Fruit fly (Drosophila melanogaster) whole organism, embryonic: ENCODE measurements around the gene CG46462.

Source experiments
- Ada2b ChIP-seq: fragments of 200-800 bp; sonication (Bioruptor generic); IDR thresholded peaks from 2 replicates; pipeline ENCODE4 v1.3.6; 2022; ENCODE audit warnings: missing biosample characterization, missing genetic modification characterization
- Awh ChIP-seq: fragments of 200-800 bp; sonication (Bioruptor generic); IDR thresholded peaks from 2 replicates; pipeline ENCODE4, ENCODE4 v1.3.6; 2022; ENCODE audit warnings: missing biosample characterization, missing genetic modification characterization
- CG10147 ChIP-seq: fragments of 200-800 bp; sonication (Bioruptor generic); optimal IDR thresholded peaks from 2 replicates; lab custom pipeline; 2019; ENCODE audit warnings: missing biosample characterization, mild to moderate bottlenecking, missing genetic modification characterization, moderate library complexity
- CG10565 ChIP-seq: fragments of 200-800 bp; sonication (Bioruptor generic); optimal IDR thresholded peaks from 3 replicates; lab custom pipeline; 2016; ENCODE audit warnings: missing biosample characterization, mild to moderate bottlenecking, missing genetic modification characterization
- CG10654 ChIP-seq: fragments of 200-800 bp; sonication (Bioruptor generic); optimal IDR thresholded peaks from 2 replicates; lab custom pipeline; 2016; ENCODE audit warnings: missing biosample characterization, missing genetic modification characterization
- CG10959 ChIP-seq: fragments of 200-800 bp; sonication (Bioruptor generic); IDR thresholded peaks from 2 replicates; pipeline ENCODE4 v1.3.6; 2022; ENCODE audit warnings: missing biosample characterization, missing genetic modification characterization
- CG11093 ChIP-seq: fragments of 200-800 bp; sonication (Bioruptor generic); IDR thresholded peaks from 3 replicates; pipeline ENCODE4 v1.3.6; 2022; ENCODE audit warnings: missing biosample characterization, missing genetic modification characterization
- CG12219 ChIP-seq: fragments of 200-800 bp; sonication (Bioruptor generic); optimal IDR thresholded peaks from 3 replicates; lab custom pipeline; 2018; ENCODE audit warnings: missing biosample characterization, mild to moderate bottlenecking, missing genetic modification characterization
- CG12236 ChIP-seq: fragments of 200-800 bp; sonication (Bioruptor generic); optimal IDR thresholded peaks from 2 replicates; lab custom pipeline; 2016; ENCODE audit warnings: missing biosample characterization, missing genetic modification characterization
- CG13296 ChIP-seq: fragments of 200-800 bp; sonication (Bioruptor generic); optimal IDR thresholded peaks from 3 replicates; lab custom pipeline; 2018; ENCODE audit warnings: missing biosample characterization, mild to moderate bottlenecking, missing genetic modification characterization
- CG13894 ChIP-seq: fragments of 200-800 bp; sonication (Bioruptor generic); optimal IDR thresholded peaks from 3 replicates; lab custom pipeline; 2018; ENCODE audit warnings: missing biosample characterization, mild to moderate bottlenecking, missing genetic modification characterization, moderate library complexity
- CG14710 ChIP-seq: fragments of 200-800 bp; sonication (Bioruptor generic); optimal IDR thresholded peaks from 3 replicates; lab custom pipeline; 2019; ENCODE audit warnings: missing biosample characterization, mild to moderate bottlenecking, missing genetic modification characterization, moderate library complexity
- CG15073 ChIP-seq: fragments of 200-800 bp; sonication (Bioruptor generic); optimal IDR thresholded peaks from 2 replicates; lab custom pipeline; 2016; ENCODE audit warnings: missing biosample characterization, missing genetic modification characterization
- CG1647 ChIP-seq: fragments of 200-800 bp; sonication (Bioruptor generic); optimal IDR thresholded peaks from 3 replicates; lab custom pipeline; 2016; ENCODE audit warnings: missing biosample characterization, missing genetic modification characterization
- CG2712 ChIP-seq: fragments of 200-800 bp; optimal IDR thresholded peaks from 3 replicates; lab custom pipeline; 2019; ENCODE audit warnings: missing biosample characterization, mild to moderate bottlenecking, missing genetic modification characterization, moderate library complexity
- CG3847 ChIP-seq: fragments of 200-800 bp; sonication (Bioruptor generic); IDR thresholded peaks from 2 replicates; pipeline ENCODE4 v1.3.6; 2022; ENCODE audit warnings: missing biosample characterization, missing genetic modification characterization
- CG4617 ChIP-seq: fragments of 200-800 bp; sonication (Bioruptor generic); optimal IDR thresholded peaks from 3 replicates; lab custom pipeline; 2016; ENCODE audit warnings: missing biosample characterization, missing genetic modification characterization, borderline replicate concordance
- CG7357 ChIP-seq: fragments of 200-800 bp; sonication (Bioruptor generic); IDR thresholded peaks from 3 replicates; pipeline ENCODE4 v1.3.6; 2022; ENCODE audit warnings: missing biosample characterization, missing genetic modification characterization
- CG8290 ChIP-seq, 3 experiments: fragments of 200-800 bp; sonication (Bioruptor generic); optimal IDR thresholded peaks; 2 replicates each; lab custom pipeline; 2016 to 2019; ENCODE audit warnings: missing biosample characterization in 3 of 3, missing genetic modification characterization in 3 of 3, mild to moderate bottlenecking in 2 of 3, moderate library complexity in 1 of 3
- CG9437 ChIP-seq: fragments of 200-800 bp; sonication (Bioruptor generic); optimal IDR thresholded peaks from 2 replicates; lab custom pipeline; 2018; ENCODE audit warnings: missing biosample characterization, mild to moderate bottlenecking, missing genetic modification characterization
- D ChIP-seq, 2 experiments: fragments of 200-800 bp in 1 of 2; fragments of >200 bp in 1 of 2; sonication (Bioruptor generic) in 1 of 2; optimal IDR thresholded peaks; 2 replicates in 1 of 2; 3 replicates in 1 of 2; lab custom pipeline; 2017; ENCODE audit warnings: mild to moderate bottlenecking in 1 of 2, missing biosample characterization in 1 of 2, missing genetic modification characterization in 1 of 2, missing genetic modification reagents in 1 of 2
- Eip74EF ChIP-seq, 2 experiments: fragments of 200-800 bp in 1 of 2; fragments of >200 bp in 1 of 2; sonication (Bioruptor generic) in 1 of 2; optimal IDR thresholded peaks; 2 replicates each; lab custom pipeline; 2017 to 2019; ENCODE audit warnings: missing biosample characterization in 2 of 2, missing genetic modification characterization in 2 of 2, mild to moderate bottlenecking in 1 of 2, moderate library complexity in 1 of 2
- Fer1 ChIP-seq: fragments of 200-800 bp; sonication (Bioruptor generic); optimal IDR thresholded peaks from 2 replicates; lab custom pipeline; 2017; ENCODE audit warnings: missing biosample characterization, mild to moderate bottlenecking, missing genetic modification characterization
- Hr39 ChIP-seq: fragments of >200 bp; optimal IDR thresholded peaks from 2 replicates; lab custom pipeline; 2017
- Lim3 ChIP-seq: fragments of 200-800 bp; sonication (Bioruptor generic); IDR thresholded peaks from 2 replicates; pipeline ENCODE4 v1.3.6; 2022; ENCODE audit warnings: missing biosample characterization, missing genetic modification characterization
- Sry-β ChIP-seq: fragments of 200-800 bp; sonication (Bioruptor generic); optimal IDR thresholded peaks from 2 replicates; lab custom pipeline; 2018; ENCODE audit warnings: missing biosample characterization, mild to moderate bottlenecking, missing genetic modification characterization, moderate library complexity
- Stat92E ChIP-seq, 3 experiments: fragments of >200 bp in 2 of 3; fragments of 200-800 bp in 1 of 3; sonication (Bioruptor generic) in 1 of 3; optimal IDR thresholded peaks; 2 replicates each; lab custom pipeline; 2017 to 2019; ENCODE audit warnings: missing biosample characterization in 3 of 3, missing genetic modification characterization in 3 of 3, mild to moderate bottlenecking in 1 of 3, moderate library complexity in 1 of 3
- Taf1 ChIP-seq: fragments of 200-800 bp; sonication (Bioruptor generic); IDR thresholded peaks from 2 replicates; pipeline ENCODE4 v1.3.6; 2022; ENCODE audit warnings: missing biosample characterization, missing genetic modification characterization
- ac ChIP-seq: fragments of 200-800 bp; sonication (Bioruptor generic); optimal IDR thresholded peaks from 3 replicates; lab custom pipeline; 2017; ENCODE audit warnings: missing biosample characterization, mild to moderate bottlenecking, missing genetic modification characterization
- bab2 ChIP-seq: fragments of 200-800 bp; sonication (Bioruptor generic); optimal IDR thresholded peaks from 2 replicates; lab custom pipeline; 2016; ENCODE audit warnings: missing biosample characterization, missing genetic modification characterization
- bigmax ChIP-seq: fragments of 200-800 bp; sonication (Bioruptor generic); optimal IDR thresholded peaks from 2 replicates; lab custom pipeline; 2018; ENCODE audit warnings: missing biosample characterization, mild to moderate bottlenecking, missing genetic modification characterization
- br ChIP-seq: fragments of >200 bp; optimal IDR thresholded peaks from 2 replicates; lab custom pipeline; 2017
- bsh ChIP-seq, 2 experiments: fragments of 200-800 bp; sonication (Bioruptor generic); optimal IDR thresholded peaks; 2 replicates each; lab custom pipeline; 2017 to 2018; ENCODE audit warnings: mild to moderate bottlenecking in 2 of 2, missing biosample characterization in 2 of 2, missing genetic modification characterization in 2 of 2, moderate library complexity in 1 of 2
- croc ChIP-seq: fragments of 200-800 bp; sonication (Bioruptor generic); conservative IDR thresholded peaks from 3 replicates; pipeline ENCODE4 v1.3.6; 2022; ENCODE audit warnings: missing biosample characterization, missing genetic modification characterization
- dati ChIP-seq: fragments of 200-800 bp; sonication (Bioruptor generic); IDR thresholded peaks from 2 replicates; pipeline ENCODE4 v1.3.6; 2022; ENCODE audit warnings: missing biosample characterization, missing genetic modification characterization
- ewg ChIP-seq: fragments of 200-800 bp; sonication (Bioruptor generic); optimal IDR thresholded peaks from 3 replicates; lab custom pipeline; 2017; ENCODE audit warnings: mild to moderate bottlenecking, missing biosample characterization, missing genetic modification reagents, missing genetic modification characterization
- fd102C ChIP-seq: fragments of 200-800 bp; sonication (Bioruptor generic); optimal IDR thresholded peaks from 2 replicates; lab custom pipeline; 2018; ENCODE audit warnings: missing biosample characterization, mild to moderate bottlenecking, missing genetic modification characterization, moderate library complexity
- grau ChIP-seq: fragments of 200-800 bp; optimal IDR thresholded peaks from 3 replicates; lab custom pipeline; 2019; ENCODE audit warnings: missing biosample characterization, mild to moderate bottlenecking, missing genetic modification characterization, moderate library complexity
- gsb-n ChIP-seq: fragments of 200-800 bp; sonication (Bioruptor generic); optimal IDR thresholded peaks from 3 replicates; lab custom pipeline; 2018; ENCODE audit warnings: missing biosample characterization, mild to moderate bottlenecking, missing genetic modification characterization
- hkb ChIP-seq, 2 experiments: fragments of 200-800 bp in 1 of 2; fragments of >200 bp in 1 of 2; sonication (Bioruptor generic) in 1 of 2; IDR thresholded peaks in 1 of 2; optimal IDR thresholded peaks in 1 of 2; 2 replicates each; pipeline versions ENCODE4 v1.3.6 to Lab custom; 2017 to 2022; ENCODE audit warnings: missing biosample characterization in 1 of 2, missing genetic modification characterization in 1 of 2
- nerfin-2 ChIP-seq: fragments of 200-800 bp; sonication (Bioruptor generic); IDR thresholded peaks from 2 replicates; pipeline ENCODE4 v1.3.6; 2022; ENCODE audit warnings: missing biosample characterization, missing genetic modification characterization; ENCODE audit not compliant: partially characterized antibody
- pzg ChIP-seq: fragments of 200-800 bp; sonication (Bioruptor generic); optimal IDR thresholded peaks from 3 replicates; lab custom pipeline; 2018; ENCODE audit warnings: missing biosample characterization, mild to moderate bottlenecking, missing genetic modification characterization, moderate library complexity
- shn ChIP-seq: fragments of 200-800 bp; sonication (Bioruptor generic); optimal IDR thresholded peaks from 3 replicates; lab custom pipeline; 2016; ENCODE audit warnings: missing biosample characterization, missing genetic modification characterization
- sna ChIP-seq: fragments of 200-800 bp; sonication (Bioruptor generic); IDR thresholded peaks from 2 replicates; pipeline ENCODE4 v1.3.6; 2022; ENCODE audit warnings: missing biosample characterization, missing genetic modification characterization; ENCODE audit not compliant: partially characterized antibody
- sug ChIP-seq: fragments of 200-800 bp; optimal IDR thresholded peaks from 2 replicates; lab custom pipeline; 2019; ENCODE audit warnings: missing biosample characterization, mild to moderate bottlenecking, missing genetic modification characterization, moderate library complexity
- tup ChIP-seq: fragments of 200-800 bp; sonication (Bioruptor generic); optimal IDR thresholded peaks from 2 replicates; lab custom pipeline; 2016; ENCODE audit warnings: missing biosample characterization, mild to moderate bottlenecking, missing genetic modification characterization, moderate library complexity

The CG46462 gene

dm6 chr3L:19902560-19903399, 28.7 kb upstream of the CG46462 start (continued):
- TF ChIP-seq CG13296 (GFP tag; lab: Kevin White, UChicago) (peak; percentile 94), CG1647 (GFP tag; lab: Kevin White, UChicago) (peak; percentile 87), CG10565 (GFP tag; lab: Kevin White, UChicago) (peak; percentile 19), CG10654 (GFP tag; lab: Kevin White, UChicago) (peak; percentile 94), CG3847 (GFP tag; lab: Robert Waterston, UW) (peak; percentile 95), CG13894 (tag; lab: Kevin White, UChicago) (peak; percentile 87), Stat92E (GFP tag; optimal IDR thresholded peaks at IDR 0.05; lab: Kevin White, UChicago) (peak in 1 of 3 experiments; percentile 79), CG8290 (GFP tag; optimal IDR thresholded peaks at IDR 0.05; lab: Kevin White, UChicago) (peak; percentile 48), CG8290 (tag; optimal IDR thresholded peaks at IDR 0.05; lab: Kevin White, UChicago) (peak; percentile 40 to 99), fd102C (GFP tag; lab: Kevin White, UChicago) (no peak), bigmax (GFP tag; lab: Kevin White, UChicago) (peak; percentile 43), CG15073 (peak; percentile 70), grau (peak; percentile 95), D (optimal IDR thresholded peaks at IDR 0.05; lab: Kevin White, UChicago) (no peak), D (GFP tag; optimal IDR thresholded peaks at IDR 0.05; lab: Kevin White, UChicago) (peak; percentile 52), dati (GFP tag; lab: Robert Waterston, UW) (peak; percentile 67; the same call in 1 of the 2 replicates), Taf1 (peak; percentile 85), Lim3 (GFP tag; lab: Robert Waterston, UW) (peak; percentile 92; the same call in 1 of the 2 replicates), sug (tag; lab: Kevin White, UChicago) (peak; percentile 75), pzg (GFP tag; lab: Kevin White, UChicago) (peak; percentile 22), ewg (GFP tag; lab: Kevin White, UChicago) (peak; percentile 84), bab2 (peak; percentile 97), Awh (peak; percentile 93), tup (GFP tag; lab: Kevin White, UChicago) (peak; percentile 90), Ada2b (peak; percentile 77), CG14710 (tag; lab: Kevin White, UChicago) (peak; percentile 67), CG10147 (GFP tag; lab: Kevin White, UChicago) (peak; percentile 92), hkb (optimal IDR thresholded peaks at IDR 0.05; lab: Kevin White, UChicago) (no peak), hkb (GFP tag; IDR thresholded peaks at IDR 0.05; lab: Robert Waterston, UW) (peak; percentile 96), CG9437 (GFP tag; lab: Kevin White, UChicago) (peak; percentile 88), Sry-β (GFP tag; lab: Kevin White, UChicago) (peak; percentile 57), ac (GFP tag; lab: Kevin White, UChicago) (peak; percentile 29), CG7357 (GFP tag; lab: Robert Waterston, UW) (peak; percentile 89), nerfin-2 (GFP tag; lab: Robert Waterston, UW) (no peak), shn (GFP tag; lab: Kevin White, UChicago) (peak; percentile 95), Eip74EF (GFP tag; optimal IDR thresholded peaks at IDR 0.05; lab: Kevin White, UChicago) (peak in 1 of 2 experiments; percentile 90), CG11093 (GFP tag; lab: Robert Waterston, UW) (peak; percentile 89), br (lab: Kevin White, UChicago) (no peak), sna (GFP tag; lab: Robert Waterston, UW) (0 out of 2 replicates have a peak, but pooled peaks have one; percentile 36), CG2712 (peak; percentile 90), Hr39 (lab: Kevin White, UChicago) (no peak), croc (GFP tag; lab: Robert Waterston, UW) (peak; percentile 86), CG12219 (GFP tag; lab: Kevin White, UChicago) (peak; percentile 96), bsh (GFP tag; optimal IDR thresholded peaks at IDR 0.05; lab: Kevin White, UChicago) (peak; percentile 90 to 95), Fer1 (peak; percentile 92), CG10959 (GFP tag; lab: Robert Waterston, UW) (no peak), CG4617 (GFP tag; lab: Kevin White, UChicago) (peak; percentile 75), gsb-n (peak; percentile 84), CG12236 (GFP tag; lab: Kevin White, UChicago) (peak; percentile 91)
